Worm (Caenorhabditis elegans) whole organism, young adult: ENCODE data around the gene Y42G9A.3.

ENCODE experiments used
- B0019.2 ChIP-seq: fragments of 200-800 bp; sonication (Bioruptor generic); conservative IDR thresholded peaks from 2 replicates; pipeline ENCODE4 v1.3.6; 2022; ENCODE audit warnings: missing genetic modification reagents, missing genetic modification characterization, missing compliant biosample characterization
- B0035.1 ChIP-seq: sonication (generic microtip); optimal IDR thresholded peaks from 2 replicates; lab custom pipeline; 2016; ENCODE audit warnings: missing genetic modification characterization, mild to moderate bottlenecking, missing compliant biosample characterization, missing genotype, missing genetic modification reagents
- C17E4.6 ChIP-seq: fragments of 200-800 bp; sonication (Bioruptor generic); IDR thresholded peaks from 2 replicates; pipeline ENCODE4 v1.3.6; 2022; ENCODE audit warnings: missing genetic modification reagents, missing genetic modification characterization, missing compliant biosample characterization
- D2030.7 ChIP-seq: fragments of 200-800 bp; sonication (Bioruptor generic); IDR thresholded peaks from 2 replicates; pipeline ENCODE4 v1.3.6; 2022; ENCODE audit warnings: missing genetic modification reagents, missing genetic modification characterization, missing compliant biosample characterization
- F33H1.4 ChIP-seq: fragments of 200-800 bp; sonication (Bioruptor generic); IDR thresholded peaks from 2 replicates; pipeline ENCODE4 v1.3.6; 2022; ENCODE audit warnings: missing genetic modification reagents, missing genetic modification characterization, missing compliant biosample characterization
- F37B4.10 ChIP-seq: fragments of 200-800 bp; sonication (Bioruptor generic); IDR thresholded peaks from 2 replicates; pipeline ENCODE4 v1.3.6; 2022; ENCODE audit warnings: missing genetic modification characterization, missing compliant biosample characterization
- F39B2.1 ChIP-seq: fragments of 200-800 bp; sonication (Bioruptor generic); IDR thresholded peaks from 2 replicates; pipeline ENCODE4 v1.3.6; 2022; ENCODE audit warnings: missing genetic modification reagents, missing genetic modification characterization, missing compliant biosample characterization
- F55B11.4 ChIP-seq: sonication (generic microtip); optimal IDR thresholded peaks from 2 replicates; lab custom pipeline; 2016; ENCODE audit warnings: missing compliant biosample characterization, missing genetic modification characterization, borderline replicate concordance; ENCODE audit not compliant: insufficient read depth
- F57A8.1 ChIP-seq: fragments of 200-800 bp; sonication (Bioruptor generic); optimal IDR thresholded peaks from 2 replicates; lab custom pipeline; 2018; ENCODE audit warnings: mild to moderate bottlenecking, missing genetic modification characterization, moderate library complexity, missing compliant biosample characterization
- F57C9.4 ChIP-seq: sonication (generic microtip); optimal IDR thresholded peaks from 2 replicates; lab custom pipeline; 2017; ENCODE audit warnings: mild to moderate bottlenecking, missing genetic modification characterization, missing compliant biosample characterization
- Y53F4B.3 ChIP-seq: fragments of 200-800 bp; sonication (Bioruptor generic); IDR thresholded peaks from 2 replicates; pipeline ENCODE4 v1.3.6; 2022; ENCODE audit warnings: missing genetic modification reagents, missing genetic modification characterization, missing compliant biosample characterization
- Y53G8AR.9 ChIP-seq: fragments of 200-800 bp; sonication (Bioruptor generic); conservative IDR thresholded peaks from 2 replicates; pipeline ENCODE4 v1.3.6; 2022; ENCODE audit warnings: missing genetic modification reagents, missing genetic modification characterization, missing compliant biosample characterization
- Y56A3A.18 ChIP-seq: fragments of 200-800 bp; sonication (Bioruptor generic); IDR thresholded peaks from 2 replicates; pipeline ENCODE4 v1.3.6; 2022; ENCODE audit warnings: missing genetic modification reagents, missing genetic modification characterization, missing compliant biosample characterization
- Y95B8A.8 ChIP-seq: fragments of 200-800 bp; sonication (Bioruptor generic); IDR thresholded peaks from 2 replicates; pipeline ENCODE4 v1.3.6; 2022; ENCODE audit warnings: missing genetic modification reagents, missing genetic modification characterization, missing compliant biosample characterization
- aptf-2 ChIP-seq: fragments of 200-800 bp; sonication (Bioruptor generic); conservative IDR thresholded peaks from 2 replicates; pipeline ENCODE4 v1.3.6; 2022; ENCODE audit warnings: missing genetic modification reagents, missing genetic modification characterization, missing compliant biosample characterization
- attf-3 ChIP-seq: fragments of 200-800 bp; sonication (Bioruptor generic); conservative IDR thresholded peaks from 2 replicates; pipeline ENCODE4 v1.3.6; 2022; ENCODE audit warnings: missing genetic modification reagents, missing genetic modification characterization, missing compliant biosample characterization
- attf-5 ChIP-seq: fragments of 200-800 bp; sonication (Bioruptor generic); optimal IDR thresholded peaks from 2 replicates; lab custom pipeline; 2018; ENCODE audit warnings: mild to moderate bottlenecking, missing genetic modification characterization, missing compliant biosample characterization
- dox-1 ChIP-seq: fragments of 200-800 bp; sonication (Bioruptor generic); IDR thresholded peaks from 2 replicates; pipeline ENCODE4 v1.3.6; 2022; ENCODE audit warnings: missing genetic modification reagents, missing genetic modification characterization, missing compliant biosample characterization
- dpl-1 ChIP-seq: fragments of 150-350 bp; optimal IDR thresholded peaks from 2 replicates; lab custom pipeline; 2014; ENCODE audit warnings: missing biosample characterization, missing genetic modification reagents, missing genetic modification characterization
- egrh-3 ChIP-seq: fragments of 200-800 bp; sonication (Bioruptor generic); IDR thresholded peaks from 2 replicates; pipeline ENCODE4 v1.3.6; 2022; ENCODE audit warnings: missing genetic modification reagents, missing genetic modification characterization, missing compliant biosample characterization
- him-1 ChIP-seq: sonication (generic microtip); optimal IDR thresholded peaks from 2 replicates; lab custom pipeline; 2016; ENCODE audit warnings: missing genotype, missing genetic modification reagents, missing genetic modification characterization, missing compliant biosample characterization
- hmg-20 ChIP-seq: fragments of 200-800 bp; sonication (Bioruptor generic); IDR thresholded peaks from 2 replicates; pipeline ENCODE4 v1.3.6; 2022; ENCODE audit warnings: missing genetic modification reagents, missing genetic modification characterization, missing compliant biosample characterization
- hrde-1 ChIP-seq: sonication (generic microtip); optimal IDR thresholded peaks from 2 replicates; lab custom pipeline; 2016; ENCODE audit warnings: missing genetic modification characterization, mild to moderate bottlenecking, missing compliant biosample characterization, moderate library complexity, missing genotype, missing genetic modification reagents, borderline replicate concordance
- let-607 ChIP-seq, 2 experiments: fragments of 200-800 bp in 1 of 2; sonication (Bioruptor generic) in 1 of 2; sonication (generic microtip) in 1 of 2; optimal IDR thresholded peaks; 2 replicates each; lab custom pipeline; 2016 to 2018; ENCODE audit warnings: mild to moderate bottlenecking in 2 of 2, missing compliant biosample characterization in 2 of 2, missing genetic modification characterization in 2 of 2, moderate library complexity in 2 of 2, missing genotype in 1 of 2
- lin-26 ChIP-seq: fragments of 200-800 bp; sonication (Bioruptor generic); IDR thresholded peaks from 2 replicates; pipeline ENCODE4 v1.3.6; 2022; ENCODE audit warnings: missing genetic modification reagents, missing genetic modification characterization, missing compliant biosample characterization
- lin-35 ChIP-seq, 3 experiments: fragments of 150-350 bp in 2 of 3; sonication (generic microtip) in 1 of 3; optimal IDR thresholded peaks; 2 replicates each; lab custom pipeline; 2014 to 2018; ENCODE audit warnings: missing biosample characterization in 3 of 3, missing genetic modification characterization in 3 of 3, missing genetic modification reagents in 3 of 3
- lir-1 ChIP-seq: fragments of 200-800 bp; sonication (Bioruptor generic); conservative IDR thresholded peaks from 2 replicates; pipeline ENCODE4 v1.3.6; 2022; ENCODE audit warnings: missing genetic modification reagents, missing genetic modification characterization, missing compliant biosample characterization
- lsl-1 ChIP-seq: fragments of 200-800 bp; sonication (Bioruptor generic); optimal IDR thresholded peaks from 2 replicates; lab custom pipeline; 2018; ENCODE audit warnings: mild to moderate bottlenecking, missing genetic modification characterization, moderate library complexity, missing compliant biosample characterization
- lsy-27 ChIP-seq: sonication (generic microtip); optimal IDR thresholded peaks from 2 replicates; lab custom pipeline; 2017; ENCODE audit warnings: missing genetic modification characterization, mild to moderate bottlenecking, missing compliant biosample characterization, antibody characterized with exemption, missing genotype, borderline replicate concordance; ENCODE audit not compliant: insufficient read depth
- madf-6 ChIP-seq: fragments of 200-800 bp; sonication (Bioruptor generic); IDR thresholded peaks from 2 replicates; pipeline ENCODE4 v1.3.6; 2022; ENCODE audit warnings: missing genetic modification reagents, missing genetic modification characterization, missing compliant biosample characterization
- mxl-1 ChIP-seq: sonication (generic microtip); optimal IDR thresholded peaks from 2 replicates; lab custom pipeline; 2016; ENCODE audit warnings: missing genetic modification characterization, missing compliant biosample characterization
- nfya-1 ChIP-seq: sonication (generic microtip); optimal IDR thresholded peaks from 2 replicates; lab custom pipeline; 2017; ENCODE audit warnings: antibody characterized with exemption, missing compliant biosample characterization, missing genetic modification characterization, borderline replicate concordance; ENCODE audit not compliant: insufficient read depth
- nfya-2 ChIP-seq: fragments of 200-800 bp; sonication (Bioruptor generic); IDR thresholded peaks from 2 replicates; pipeline ENCODE4 v1.3.6; 2022; ENCODE audit warnings: missing genetic modification reagents, missing genetic modification characterization, missing compliant biosample characterization
- nfyb-1 ChIP-seq: fragments of 200-800 bp; sonication (Bioruptor generic); IDR thresholded peaks from 2 replicates; pipeline ENCODE4 v1.3.6; 2022; ENCODE audit warnings: missing genetic modification reagents, missing genetic modification characterization, missing compliant biosample characterization
- nhr-80 ChIP-seq: sonication (generic microtip); optimal IDR thresholded peaks from 2 replicates; lab custom pipeline; 2016; ENCODE audit warnings: missing genetic modification characterization, missing compliant biosample characterization
- pbrm-1 ChIP-seq: fragments of 200-800 bp; sonication (Bioruptor generic); IDR thresholded peaks from 2 replicates; pipeline ENCODE4 v1.3.6; 2022; ENCODE audit warnings: missing genetic modification reagents, missing genetic modification characterization, missing compliant biosample characterization
- repo-1 ChIP-seq: sonication (generic microtip); optimal IDR thresholded peaks from 2 replicates; lab custom pipeline; 2017; ENCODE audit warnings: mild to moderate bottlenecking, missing genetic modification characterization, missing compliant biosample characterization
- sea-2 ChIP-seq: fragments of 200-800 bp; sonication (Bioruptor generic); IDR thresholded peaks from 2 replicates; pipeline ENCODE4 v1.3.6; 2022; ENCODE audit warnings: missing genetic modification characterization, missing compliant biosample characterization
- snpc-1.1 ChIP-seq: sonication (generic microtip); optimal IDR thresholded peaks from 2 replicates; lab custom pipeline; 2017; ENCODE audit warnings: missing genetic modification characterization, mild to moderate bottlenecking, missing compliant biosample characterization, antibody characterized with exemption, moderate library complexity, missing genotype, missing genetic modification reagents; ENCODE audit not compliant: insufficient read depth
- snpc-4 ChIP-seq, 5 experiments: fragments of 150-350 bp in 1 of 5; sonication (generic microtip) in 4 of 5; optimal IDR thresholded peaks; 2 replicates each; lab custom pipeline; 2014 to 2018; ENCODE audit warnings: missing genetic modification characterization in 5 of 5, missing biosample characterization in 3 of 5, antibody characterized with exemption in 2 of 5, mild to moderate bottlenecking in 2 of 5, missing compliant biosample characterization in 2 of 5, missing genotype in 2 of 5, moderate library complexity in 2 of 5, missing genetic modification reagents in 1 of 5
- unc-130 ChIP-seq: sonication (generic microtip); optimal IDR thresholded peaks from 2 replicates; lab custom pipeline; 2016; ENCODE audit warnings: missing genetic modification reagents, missing genetic modification characterization, missing compliant biosample characterization
- ztf-18 ChIP-seq: sonication (generic microtip); optimal IDR thresholded peaks from 2 replicates; lab custom pipeline; 2016; ENCODE audit warnings: missing genotype, mild to moderate bottlenecking, missing genetic modification characterization, missing compliant biosample characterization
- ztf-25 ChIP-seq: fragments of 200-800 bp; sonication (Bioruptor generic); IDR thresholded peaks from 2 replicates; pipeline ENCODE4 v1.3.6; 2022; ENCODE audit warnings: missing genetic modification reagents, missing genetic modification characterization, missing compliant biosample characterization
- ztf-3 ChIP-seq: fragments of 200-800 bp; sonication (Bioruptor generic); optimal IDR thresholded peaks from 2 replicates; lab custom pipeline; 2018; ENCODE audit warnings: mild to moderate bottlenecking, missing genetic modification characterization, missing compliant biosample characterization

The Y42G9A.3 gene

DNA sequence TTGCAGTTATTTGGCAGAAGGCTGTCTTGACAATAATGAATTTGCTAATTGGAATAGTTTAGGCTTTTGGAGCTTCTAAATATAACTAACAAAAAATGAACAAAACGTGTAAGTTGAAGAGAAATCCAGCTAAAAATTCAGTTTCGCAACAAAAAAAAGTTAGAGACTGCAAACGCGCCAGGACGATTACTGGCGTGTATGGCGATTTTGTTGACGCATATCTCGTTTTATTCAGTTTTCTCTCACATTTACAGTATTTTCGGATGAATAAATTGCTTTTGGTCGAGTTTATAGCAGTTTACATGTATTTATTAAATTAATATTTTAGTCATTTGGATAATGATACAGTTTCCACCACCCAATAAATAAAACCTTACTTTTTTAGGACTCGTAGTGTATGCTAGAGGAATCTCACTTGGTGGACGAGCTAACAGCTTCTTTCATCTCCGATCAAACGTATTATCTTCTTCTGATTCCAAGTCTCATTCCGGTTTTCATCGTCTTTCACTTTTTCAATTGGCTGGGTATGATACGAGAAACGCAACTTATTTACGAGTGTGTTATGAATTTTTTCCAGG, 27.1 kb downstream of the Y42G9A.3 start, which contains the start of the genes abcf-3 and F42A10.5 (continued):
- TF ChIP-seq attf-5 (GFP tag; lab: Kevin White, UChicago), result peak; percentile 33
- TF ChIP-seq sea-2 (GFP tag; lab: Robert Waterston, UW), result no peak
- peak; percentile 47 for TF ChIP-seq lsl-1 (GFP tag; lab: Kevin White, UChicago)
- TF ChIP-seq Y95B8A.8 (GFP tag; lab: Robert Waterston, UW), result no peak
- TF ChIP-seq B0035.1 (tag; lab: Kevin White, UChicago), result no peak
- TF ChIP-seq ztf-25 (GFP tag; lab: Robert Waterston, UW), result no peak
- TF ChIP-seq dpl-1 (GFP tag; lab: Kevin White, UChicago), result no peak
- TF ChIP-seq snpc-4 (GFP tag; optimal IDR thresholded peaks at IDR 0.05; lab: Kevin White, UChicago), result peak; percentile 20
- peak in 2 of 4 experiments; percentile 1 to 21 for TF ChIP-seq snpc-4 (tag; optimal IDR thresholded peaks at IDR 0.05; lab: Kevin White, UChicago)
- TF ChIP-seq F57C9.4 (tag; lab: Kevin White, UChicago), result no peak
- TF ChIP-seq mxl-1, result no peak
- TF ChIP-seq repo-1 (tag; lab: Kevin White, UChicago), result no peak
- peak; percentile 58 for TF ChIP-seq F33H1.4 (GFP tag; lab: Robert Waterston, UW)
- peak; percentile 55; the same call in 1 of the 2 replicates for TF ChIP-seq madf-6 (GFP tag; lab: Robert Waterston, UW)
- no peak for TF ChIP-seq lir-1 (GFP tag; lab: Robert Waterston, UW)
- no peak for TF ChIP-seq lin-26 (GFP tag; lab: Robert Waterston, UW)
- TF ChIP-seq C17E4.6 (GFP tag; lab: Robert Waterston, UW), result no peak
- TF ChIP-seq aptf-2 (GFP tag; lab: Robert Waterston, UW), result no peak
- TF ChIP-seq Y56A3A.18 (GFP tag; lab: Robert Waterston, UW), result no peak
- 0 out of 2 replicates have a peak, but pooled peaks have one; percentile 12 for TF ChIP-seq attf-3 (GFP tag; lab: Robert Waterston, UW)
- peak; percentile 41 for TF ChIP-seq nhr-80
- TF ChIP-seq let-607 (tag; optimal IDR thresholded peaks at IDR 0.05; lab: Kevin White, UChicago), result peak in 1 of 2 experiments; percentile 56
- no peak for TF ChIP-seq dox-1
- peak in 1 of 3 experiments; percentile 66 for TF ChIP-seq lin-35 (GFP tag; optimal IDR thresholded peaks at IDR 0.05; lab: Kevin White, UChicago)
- no peak for TF ChIP-seq nfya-1 (tag; lab: Kevin White, UChicago)
- TF ChIP-seq D2030.7 (GFP tag; lab: Robert Waterston, UW), result peak; percentile 41; the same call in 1 of the 2 replicates
- TF ChIP-seq Y53G8AR.9 (GFP tag; lab: Robert Waterston, UW), result 0 out of 2 replicates have a peak, but pooled peaks have one; percentile 58
- TF ChIP-seq ztf-18 (tag; lab: Kevin White, UChicago), result peak; percentile 94
- peak; percentile 41; the same call in 1 of the 2 replicates for TF ChIP-seq pbrm-1 (GFP tag; lab: Robert Waterston, UW)

- TF ChIP-seq B0019.2 (GFP tag; lab: Robert Waterston, UW) (no peak), ztf-3 (GFP tag; lab: Kevin White, UChicago) (no peak), F37B4.10 (no peak), F39B2.1 (GFP tag; lab: Robert Waterston, UW) (0 out of 2 replicates have a peak, but pooled peaks have one; percentile 52), Y53F4B.3 (GFP tag; lab: Robert Waterston, UW) (no peak), egrh-3 (GFP tag; lab: Robert Waterston, UW) (no peak), lsy-27 (tag; lab: Kevin White, UChicago) (no peak), snpc-1.1 (tag; lab: Kevin White, UChicago) (no peak), hrde-1 (tag; lab: Kevin White, UChicago) (peak; percentile 61), hmg-20 (GFP tag; lab: Robert Waterston, UW) (no peak), F57A8.1 (GFP tag; lab: Kevin White, UChicago) (no peak), nfyb-1 (GFP tag; lab: Robert Waterston, UW) (0 out of 2 replicates have a peak, but pooled peaks have one; percentile 30), lin-26 (GFP tag; lab: Robert Waterston, UW) (no peak), unc-130 (GFP tag; lab: Kevin White, UChicago) (no peak), F55B11.4 (no peak), lin-35 (GFP tag; optimal IDR thresholded peaks at IDR 0.05; lab: Kevin White, UChicago) (no peak), him-1 (tag; lab: Kevin White, UChicago) (no peak), nfya-2 (GFP tag; lab: Robert Waterston, UW) (no peak)
These were observed 30.1 kb downstream of the Y42G9A.3 start for ce11 chrIII:6176172-6176571.
